Worm (Caenorhabditis elegans): ENCODE measurements around the gene F02A9.1.

DNA sequence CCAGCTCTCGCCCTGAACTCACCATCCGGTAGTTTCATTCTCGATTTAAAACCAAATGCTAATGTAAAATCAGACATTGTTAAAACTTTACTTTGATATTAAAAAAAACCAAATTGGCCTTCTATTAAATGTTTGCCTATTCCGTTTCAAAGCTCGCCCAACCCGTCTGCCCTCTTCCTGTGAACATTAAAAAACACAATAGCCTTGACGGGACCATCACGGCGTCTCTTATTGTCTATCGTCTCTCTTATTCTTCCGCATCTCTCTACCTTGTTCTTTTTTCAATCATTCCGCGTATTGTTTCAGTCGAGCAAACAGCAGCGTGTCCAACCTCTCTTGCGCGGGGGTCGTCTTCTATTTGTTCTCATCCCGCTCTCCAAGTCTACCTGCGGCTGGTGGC lies 37.0 kb upstream of the F02A9.1 start, which contains the start of gene ZK512.1:
- no peak for TF ChIP-seq nhr-12 (tag; optimal IDR thresholded peaks at IDR 0.05)
- no peak for TF ChIP-seq nhr-76 (tag; optimal IDR thresholded peaks at IDR 0.05)
- TF ChIP-seq ztf-11 (tag; optimal IDR thresholded peaks at IDR 0.05), result no peak
- TF ChIP-seq egl-27 (tag; optimal IDR thresholded peaks at IDR 0.05), result no peak
- no peak for TF ChIP-seq unc-39 (tag; optimal IDR thresholded peaks at IDR 0.05)
- no peak for TF ChIP-seq unc-62 (GFP tag; optimal IDR thresholded peaks at IDR 0.05)
- TF ChIP-seq elt-3 (tag; optimal IDR thresholded peaks at IDR 0.05), result no peak
- no peak for TF ChIP-seq ama-1 (optimal IDR thresholded peaks at IDR 0.05)
- no peak for TF ChIP-seq ceh-82 (tag; optimal IDR thresholded peaks at IDR 0.05)
- TF ChIP-seq nhr-11 (tag; optimal IDR thresholded peaks at IDR 0.05), result no peak
- TF ChIP-seq snpc-4 (tag; optimal IDR thresholded peaks at IDR 0.05), result no peak
- no peak for TF ChIP-seq nhr-25 (tag; optimal IDR thresholded peaks at IDR 0.05)
- TF ChIP-seq pqm-1 (tag; optimal IDR thresholded peaks at IDR 0.05), result no peak
- no peak for TF ChIP-seq skn-1 (tag; optimal IDR thresholded peaks at IDR 0.05)
